Fruit fly (Drosophila melanogaster) whole organism, wandering third instar larva: ENCODE data around the gene CrebA.

ENCODE experiments used
- Abd-B ChIP-seq: fragments of >200 bp; optimal IDR thresholded peaks from 2 replicates; lab custom pipeline; 2017; ENCODE audit warnings: missing biosample characterization, missing genetic modification characterization
- CG32264 ChIP-seq: fragments of 200-800 bp; sonication (Bioruptor generic); optimal IDR thresholded peaks from 2 replicates; lab custom pipeline; 2016; ENCODE audit warnings: missing biosample characterization, missing genetic modification characterization
- CG9705 ChIP-seq: fragments of 200-800 bp; sonication (Bioruptor generic); optimal IDR thresholded peaks from 2 replicates; lab custom pipeline; 2018; ENCODE audit warnings: missing biosample characterization, mild to moderate bottlenecking, missing genetic modification characterization
- CrebA ChIP-seq: fragments of 200-800 bp; sonication (Bioruptor generic); optimal IDR thresholded peaks from 2 replicates; lab custom pipeline; 2016; ENCODE audit warnings: missing biosample characterization, mild to moderate bottlenecking, missing genetic modification characterization, borderline replicate concordance
- Dfd ChIP-seq: fragments of >200 bp; optimal IDR thresholded peaks from 2 replicates; lab custom pipeline; 2017; ENCODE audit warnings: missing biosample characterization, missing genetic modification characterization
- Dif ChIP-seq: fragments of 200-275, 200-300 bp; sonication (Bioruptor generic); optimal IDR thresholded peaks from 2 replicates; lab custom pipeline; 2018; ENCODE audit warnings: missing biosample characterization, missing genetic modification characterization; ENCODE audit not compliant: partially characterized antibody
- GATAd ChIP-seq: sonication (Bioruptor generic); optimal IDR thresholded peaks from 2 replicates; lab custom pipeline; 2016; ENCODE audit warnings: missing biosample characterization, missing genetic modification characterization
- HLH106 ChIP-seq: fragments of 200-800 bp; optimal IDR thresholded peaks from 3 replicates; lab custom pipeline; 2019; ENCODE audit warnings: missing biosample characterization, mild to moderate bottlenecking, missing genetic modification characterization, moderate library complexity
- Hnf4 ChIP-seq: fragments of 200-800 bp; sonication (Bioruptor generic); optimal IDR thresholded peaks from 2 replicates; lab custom pipeline; 2016; ENCODE audit warnings: missing biosample characterization, mild to moderate bottlenecking, missing genetic modification characterization
- Hr78 ChIP-seq: fragments of >200 bp; optimal IDR thresholded peaks from 2 replicates; lab custom pipeline; 2017; ENCODE audit warnings: missing biosample characterization, missing genetic modification characterization
- Hr83 ChIP-seq: fragments of 200-300 bp; sonication (Bioruptor generic); optimal IDR thresholded peaks from 2 replicates; lab custom pipeline; 2016; ENCODE audit warnings: missing biosample characterization, mild to moderate bottlenecking, missing genetic modification characterization, moderate library complexity; ENCODE audit not compliant: poor library complexity, severe bottlenecking
- Jra ChIP-seq: sonication (Bioruptor generic); optimal IDR thresholded peaks from 2 replicates; lab custom pipeline; 2016; ENCODE audit warnings: missing biosample characterization, missing genetic modification characterization
- Mio ChIP-seq: sonication (Bioruptor generic); optimal IDR thresholded peaks from 2 replicates; lab custom pipeline; 2016; ENCODE audit warnings: missing biosample characterization, missing genetic modification characterization
- Myc ChIP-seq: fragments of >200 bp; optimal IDR thresholded peaks from 2 replicates; lab custom pipeline; 2017
- N ChIP-seq: fragments of >200 bp; optimal IDR thresholded peaks from 2 replicates; lab custom pipeline; 2018; ENCODE audit warnings: missing biosample characterization, missing external identifiers, missing genetic modification characterization
- OdsH ChIP-seq: fragments of 200-800 bp; sonication (Bioruptor generic); optimal IDR thresholded peaks from 2 replicates; lab custom pipeline; 2016; ENCODE audit warnings: missing biosample characterization, mild to moderate bottlenecking, missing genetic modification characterization
- Rel ChIP-seq, 2 experiments: fragments of 200-800 bp; sonication (Bioruptor generic) in 1 of 2; optimal IDR thresholded peaks; 2 replicates in 1 of 2; 3 replicates in 1 of 2; lab custom pipeline; 2016 to 2019; ENCODE audit warnings: mild to moderate bottlenecking in 2 of 2, missing biosample characterization in 2 of 2, missing genetic modification characterization in 2 of 2, moderate library complexity in 1 of 2
- Sp1 ChIP-seq: fragments of 200-800 bp; sonication (Bioruptor generic); optimal IDR thresholded peaks from 3 replicates; lab custom pipeline; 2019; ENCODE audit warnings: missing biosample characterization, mild to moderate bottlenecking, missing genetic modification characterization, moderate library complexity
- Vsx2 ChIP-seq: fragments of 200-300, 225-300 bp; sonication (Bioruptor generic); optimal IDR thresholded peaks from 2 replicates; lab custom pipeline; 2018; ENCODE audit warnings: missing biosample characterization, missing genetic modification characterization; ENCODE audit not compliant: partially characterized antibody
- br ChIP-seq: fragments of 200-800 bp; sonication (Bioruptor generic); optimal IDR thresholded peaks from 2 replicates; lab custom pipeline; 2016; ENCODE audit warnings: missing biosample characterization, missing genetic modification characterization
- brk ChIP-seq: fragments of 200-800 bp; sonication (Bioruptor generic); optimal IDR thresholded peaks from 2 replicates; lab custom pipeline; 2016; ENCODE audit warnings: missing biosample characterization, mild to moderate bottlenecking, missing genetic modification characterization
- dl ChIP-seq, 2 experiments: fragments of 175-275, 200-275 bp in 1 of 2; fragments of 200-275 bp in 1 of 2; sonication (Bioruptor generic); optimal IDR thresholded peaks; lab custom pipeline; 2018; ENCODE audit warnings: mild to moderate bottlenecking in 2 of 2, missing biosample characterization in 2 of 2, missing genetic modification characterization in 2 of 2, moderate library complexity in 2 of 2; ENCODE audit not compliant: partially characterized antibody in 2 of 2, insufficient read depth in 1 of 2
- dmrt93B ChIP-seq: fragments of 200-800 bp; sonication (Bioruptor generic); optimal IDR thresholded peaks from 2 replicates; lab custom pipeline; 2018; ENCODE audit warnings: missing biosample characterization, mild to moderate bottlenecking, missing genetic modification characterization
- dsf ChIP-seq: sonication (Bioruptor generic); optimal IDR thresholded peaks from 2 replicates; lab custom pipeline; 2016; ENCODE audit warnings: missing biosample characterization, missing genetic modification characterization, borderline replicate concordance
- ey ChIP-seq: fragments of 200-800 bp; sonication (Bioruptor generic); optimal IDR thresholded peaks from 2 replicates; lab custom pipeline; 2016; ENCODE audit warnings: missing biosample characterization, missing genetic modification characterization
- foxo ChIP-seq, 2 experiments: fragments of 200-800 bp; sonication (Bioruptor generic); optimal IDR thresholded peaks; 2 replicates in 1 of 2; 3 replicates in 1 of 2; lab custom pipeline; 2016 to 2017; ENCODE audit warnings: missing biosample characterization in 2 of 2, missing genetic modification characterization in 2 of 2
- fru ChIP-seq: fragments of 200-800 bp; sonication (Bioruptor generic); optimal IDR thresholded peaks from 3 replicates; lab custom pipeline; 2016; ENCODE audit warnings: missing biosample characterization, mild to moderate bottlenecking, missing genetic modification characterization
- h ChIP-seq: fragments of 200-800 bp; sonication (Bioruptor generic); optimal IDR thresholded peaks from 3 replicates; lab custom pipeline; 2016; ENCODE audit warnings: missing biosample characterization, mild to moderate bottlenecking, missing genetic modification characterization
- jim ChIP-seq: fragments of 175-275, 200-325 bp; sonication (Bioruptor generic); optimal IDR thresholded peaks from 2 replicates; lab custom pipeline; 2016; ENCODE audit warnings: missing biosample characterization, mild to moderate bottlenecking, missing genetic modification characterization
- lola ChIP-seq: fragments of >200 bp; optimal IDR thresholded peaks from 2 replicates; lab custom pipeline; 2017; ENCODE audit warnings: missing biosample characterization, missing genetic modification characterization
- pan ChIP-seq: fragments of >200 bp; optimal IDR thresholded peaks from 2 replicates; lab custom pipeline; 2017
- psq ChIP-seq: fragments of 200-800 bp; sonication (Bioruptor generic); optimal IDR thresholded peaks from 3 replicates; lab custom pipeline; 2017; ENCODE audit warnings: missing biosample characterization, mild to moderate bottlenecking, missing genetic modification characterization, moderate library complexity
- rgr ChIP-seq: fragments of 200-800 bp; sonication (Bioruptor generic); optimal IDR thresholded peaks from 3 replicates; lab custom pipeline; 2016; ENCODE audit warnings: missing biosample characterization, mild to moderate bottlenecking, missing genetic modification characterization
- sage ChIP-seq: fragments of 200-800 bp; sonication (Bioruptor generic); optimal IDR thresholded peaks from 2 replicates; lab custom pipeline; 2016; ENCODE audit warnings: missing biosample characterization, mild to moderate bottlenecking, missing genetic modification characterization
- sv ChIP-seq: fragments of 200-800 bp; sonication (Bioruptor generic); optimal IDR thresholded peaks from 3 replicates; lab custom pipeline; 2016; ENCODE audit warnings: missing biosample characterization, missing genetic modification characterization
- tai ChIP-seq: sonication (Bioruptor generic); optimal IDR thresholded peaks from 2 replicates; lab custom pipeline; 2016; ENCODE audit warnings: missing biosample characterization, missing genetic modification characterization
- usp ChIP-seq: fragments of >200 bp; optimal IDR thresholded peaks from 2 replicates; lab custom pipeline; 2017; ENCODE audit warnings: missing biosample characterization, missing genetic modification characterization
- woc ChIP-seq: sonication (Bioruptor generic); optimal IDR thresholded peaks from 2 replicates; lab custom pipeline; 2016; ENCODE audit warnings: missing biosample characterization, mild to moderate bottlenecking, missing genetic modification characterization

CrebA gene

dm6 chr3L:15563058-15563850, 28.1 kb downstream of the CrebA start, which contains the start of the genes CG7739 and SCCRO:
CG7739 (minus strand) TSS chr3L:15563065.
SCCRO (plus strand) TSS chr3L:15563427.
- no peak for TF ChIP-seq CG32264 (GFP tag; lab: Kevin White, UChicago)
- no peak for TF ChIP-seq Hr78 (GFP tag; lab: Kevin White, UChicago)
- TF ChIP-seq Sp1 (GFP tag; lab: Kevin White, UChicago) = peak; percentile 41
- TF ChIP-seq Abd-B (GFP tag; lab: Kevin White, UChicago) = no peak
- no peak for TF ChIP-seq Dif (GFP tag; lab: Kevin White, UChicago)
- TF ChIP-seq dsf = peak; percentile 11
- no peak for TF ChIP-seq dl (GFP tag; optimal IDR thresholded peaks at IDR 0.05; lab: Kevin White, UChicago; ENCODE audit: insufficient read depth in 1 of 2, partially characterized antibody in 2 of 2)
- TF ChIP-seq dmrt93B (GFP tag; lab: Kevin White, UChicago) = no peak
- TF ChIP-seq sv (GFP tag; lab: Kevin White, UChicago) = no peak
- TF ChIP-seq jim (GFP tag; lab: Kevin White, UChicago) = peak; percentile 45
- TF ChIP-seq CG9705 (GFP tag; lab: Kevin White, UChicago) = peak; percentile 11
- TF ChIP-seq Dfd (GFP tag; lab: Kevin White, UChicago) = no peak
- TF ChIP-seq Myc = no peak
- TF ChIP-seq usp (GFP tag; lab: Kevin White, UChicago) = no peak
- no peak for TF ChIP-seq lola
- TF ChIP-seq rgr = peak; percentile 65
- TF ChIP-seq Jra (GFP tag; lab: Kevin White, UChicago) = no peak
- no peak for TF ChIP-seq CrebA
- no peak for TF ChIP-seq Mio (GFP tag; lab: Kevin White, UChicago)
- TF ChIP-seq foxo (GFP tag; optimal IDR thresholded peaks at IDR 0.05; lab: Kevin White, UChicago) = peak in 1 of 2 experiments; percentile 62
- no peak for TF ChIP-seq ey
- TF ChIP-seq brk = no peak
- TF ChIP-seq OdsH = peak; percentile 22
- peak; percentile 30 for TF ChIP-seq br (GFP tag; lab: Kevin White, UChicago)
- TF ChIP-seq sage (GFP tag; lab: Kevin White, UChicago) = no peak
- TF ChIP-seq fru = peak; percentile 3
- peak; percentile 90 for TF ChIP-seq Hr83
- TF ChIP-seq h (GFP tag; lab: Kevin White, UChicago) = peak; percentile 26
- TF ChIP-seq pan (lab: Kevin White, UChicago) = no peak
- TF ChIP-seq Hnf4 (GFP tag; lab: Kevin White, UChicago) = peak; percentile 69
- TF ChIP-seq tai (GFP tag; lab: Kevin White, UChicago) = no peak
- TF ChIP-seq Rel (GFP tag; optimal IDR thresholded peaks at IDR 0.05; lab: Kevin White, UChicago) = no peak
- peak; percentile 22 for TF ChIP-seq Rel (tag; optimal IDR thresholded peaks at IDR 0.05; lab: Kevin White, UChicago)
- TF ChIP-seq woc = no peak
- TF ChIP-seq psq (GFP tag; lab: Kevin White, UChicago) = peak; percentile 38
- no peak for TF ChIP-seq Vsx2 (GFP tag; lab: Kevin White, UChicago)
- peak; percentile 70 for TF ChIP-seq HLH106 (tag; lab: Kevin White, UChicago)
- TF ChIP-seq GATAd (GFP tag; lab: Kevin White, UChicago) = no peak
- TF ChIP-seq N = no peak
- TF ChIP-seq, all 38 proteins: peak for 15

dm6 chr3L:15563851-15564106, 28.6 kb downstream of the CrebA start:
- TF ChIP-seq sage (GFP tag; lab: Kevin White, UChicago) (no peak), Hnf4 (GFP tag; lab: Kevin White, UChicago) (no peak), Myc (no peak), dl (GFP tag; optimal IDR thresholded peaks at IDR 0.05; lab: Kevin White, UChicago; ENCODE audit: insufficient read depth in 1 of 2, partially characterized antibody in 2 of 2) (no peak), usp (GFP tag; lab: Kevin White, UChicago) (no peak), Dif (GFP tag; lab: Kevin White, UChicago) (no peak), Sp1 (GFP tag; lab: Kevin White, UChicago) (no peak), sv (GFP tag; lab: Kevin White, UChicago) (no peak), Jra (GFP tag; lab: Kevin White, UChicago) (no peak), GATAd (GFP tag; lab: Kevin White, UChicago) (no peak), CG32264 (GFP tag; lab: Kevin White, UChicago) (no peak), tai (GFP tag; lab: Kevin White, UChicago) (no peak), dsf (no peak), jim (GFP tag; lab: Kevin White, UChicago) (no peak), Vsx2 (GFP tag; lab: Kevin White, UChicago) (no peak), brk (no peak), fru (no peak), dmrt93B (GFP tag; lab: Kevin White, UChicago) (no peak), rgr (no peak), h (GFP tag; lab: Kevin White, UChicago) (no peak)
